Fruit fly (Drosophila melanogaster) whole organism, embryonic: Measurements from ENCODE around the gene CG7367.

ENCODE experiments used
- CG10431 ChIP-seq: fragments of 200-800 bp; sonication (Bioruptor generic); optimal IDR thresholded peaks from 3 replicates; lab custom pipeline; 2018; ENCODE audit warnings: missing biosample characterization, mild to moderate bottlenecking, missing genetic modification characterization
- CG10462 ChIP-seq: fragments of 200-800 bp; sonication (Bioruptor generic); optimal IDR thresholded peaks from 2 replicates; lab custom pipeline; 2016; ENCODE audit warnings: missing biosample characterization, missing genetic modification characterization
- CG12155 ChIP-seq: fragments of 200-800 bp; sonication (Bioruptor generic); optimal IDR thresholded peaks from 3 replicates; lab custom pipeline; 2016; ENCODE audit warnings: missing biosample characterization, missing genetic modification characterization
- CG12236 ChIP-seq: fragments of 200-800 bp; sonication (Bioruptor generic); optimal IDR thresholded peaks from 2 replicates; lab custom pipeline; 2016; ENCODE audit warnings: missing biosample characterization, missing genetic modification characterization
- CG12659 ChIP-seq: fragments of 200-800 bp; sonication (Bioruptor generic); optimal IDR thresholded peaks from 3 replicates; lab custom pipeline; 2017; ENCODE audit warnings: mild to moderate bottlenecking, missing biosample characterization, missing genetic modification reagents, missing genetic modification characterization
- CG15269 ChIP-seq: fragments of 200-800 bp; sonication (Bioruptor generic); optimal IDR thresholded peaks from 2 replicates; lab custom pipeline; 2018; ENCODE audit warnings: missing biosample characterization, mild to moderate bottlenecking, missing genetic modification characterization, moderate library complexity
- CG15696 ChIP-seq: fragments of 200-800 bp; sonication (Bioruptor generic); optimal IDR thresholded peaks from 2 replicates; lab custom pipeline; 2019; ENCODE audit warnings: missing biosample characterization, mild to moderate bottlenecking, missing genetic modification characterization, moderate library complexity
- CG18476 ChIP-seq: fragments of 200-800 bp; sonication (Bioruptor generic); optimal IDR thresholded peaks from 2 replicates; lab custom pipeline; 2016; ENCODE audit warnings: missing biosample characterization, mild to moderate bottlenecking, missing genetic modification characterization
- CG2120 ChIP-seq: fragments of 200-800 bp; sonication (Bioruptor generic); optimal IDR thresholded peaks from 3 replicates; lab custom pipeline; 2016; ENCODE audit warnings: missing biosample characterization, missing genetic modification characterization
- CG3407 ChIP-seq: fragments of 200-800 bp; sonication (Bioruptor generic); optimal IDR thresholded peaks from 2 replicates; lab custom pipeline; 2018; ENCODE audit warnings: missing biosample characterization, mild to moderate bottlenecking, missing genetic modification characterization
- CG42726 ChIP-seq: fragments of 200-800 bp; sonication (Bioruptor generic); IDR thresholded peaks from 2 replicates; pipeline ENCODE4 v1.3.6; 2022; ENCODE audit warnings: missing biosample characterization, missing genetic modification characterization; ENCODE audit not compliant: partially characterized antibody
- CG4820 ChIP-seq: fragments of 200-800 bp; sonication (Bioruptor generic); optimal IDR thresholded peaks from 3 replicates; lab custom pipeline; 2016; ENCODE audit warnings: missing biosample characterization, missing genetic modification characterization
- CG6175 ChIP-seq: fragments of 200-800 bp; sonication (Bioruptor generic); IDR thresholded peaks from 3 replicates; pipeline ENCODE4 v1.3.6; 2022; ENCODE audit warnings: missing biosample characterization, missing genetic modification characterization
- CG6272 ChIP-seq: fragments of 200-800 bp; sonication (Bioruptor generic); IDR thresholded peaks from 2 replicates; pipeline ENCODE4 v1.3.6; 2022; ENCODE audit warnings: missing biosample characterization, missing genetic modification characterization
- CG6689 ChIP-seq: fragments of 200-800 bp; sonication (Bioruptor generic); IDR thresholded peaks from 2 replicates; pipeline ENCODE4 v1.3.6; 2022; ENCODE audit warnings: missing biosample characterization, missing genetic modification characterization
- CG8388 ChIP-seq: fragments of 200-800 bp; sonication (Bioruptor generic); optimal IDR thresholded peaks from 2 replicates; lab custom pipeline; 2019; ENCODE audit warnings: missing biosample characterization, mild to moderate bottlenecking, missing genetic modification characterization, moderate library complexity
- CG8924 ChIP-seq: fragments of 200-800 bp; optimal IDR thresholded peaks from 3 replicates; lab custom pipeline; 2019; ENCODE audit warnings: missing biosample characterization, mild to moderate bottlenecking, missing genetic modification characterization, moderate library complexity
- CHES-1-like ChIP-seq: fragments of 200-800 bp; sonication (Bioruptor generic); optimal IDR thresholded peaks from 2 replicates; lab custom pipeline; 2016; ENCODE audit warnings: missing biosample characterization, missing genetic modification characterization
- Camta ChIP-seq: fragments of 200-800 bp; sonication (Bioruptor generic); optimal IDR thresholded peaks from 2 replicates; lab custom pipeline; 2016; ENCODE audit warnings: missing biosample characterization, missing genetic modification characterization
- Dll ChIP-seq: fragments of 200-800 bp; sonication (Bioruptor generic); IDR thresholded peaks from 4 replicates; pipeline ENCODE4 v1.3.6; 2022; ENCODE audit warnings: missing biosample characterization, missing genetic modification characterization; ENCODE audit not compliant: partially characterized antibody
- Eip74EF ChIP-seq, 2 experiments: fragments of 200-800 bp in 1 of 2; fragments of >200 bp in 1 of 2; sonication (Bioruptor generic) in 1 of 2; optimal IDR thresholded peaks; 2 replicates each; lab custom pipeline; 2017 to 2019; ENCODE audit warnings: missing biosample characterization in 2 of 2, missing genetic modification characterization in 2 of 2, mild to moderate bottlenecking in 1 of 2, moderate library complexity in 1 of 2
- Gsc ChIP-seq: fragments of 200-800 bp; sonication (Bioruptor generic); IDR thresholded peaks from 2 replicates; pipeline ENCODE4 v1.3.6; 2022; ENCODE audit warnings: missing biosample characterization, missing genetic modification characterization
- Hr78 ChIP-seq, 2 experiments: fragments of 200-800 bp in 1 of 2; fragments of >200 bp in 1 of 2; sonication (Bioruptor generic) in 1 of 2; optimal IDR thresholded peaks; 2 replicates each; lab custom pipeline; 2017 to 2019; ENCODE audit warnings: missing biosample characterization in 2 of 2, missing genetic modification characterization in 2 of 2, mild to moderate bottlenecking in 1 of 2, moderate library complexity in 1 of 2
- Mad ChIP-seq: fragments of 200-800 bp; sonication (Bioruptor generic); optimal IDR thresholded peaks from 2 replicates; lab custom pipeline; 2016; ENCODE audit warnings: missing biosample characterization, missing genetic modification characterization
- Mes4 ChIP-seq: fragments of 200-800 bp; sonication (Bioruptor generic); optimal IDR thresholded peaks from 2 replicates; lab custom pipeline; 2016; ENCODE audit warnings: missing biosample characterization, missing genetic modification characterization
- Nf-YB ChIP-seq: fragments of 200-800 bp; sonication (Bioruptor generic); optimal IDR thresholded peaks from 3 replicates; lab custom pipeline; 2019; ENCODE audit warnings: missing biosample characterization, mild to moderate bottlenecking, missing genetic modification characterization, moderate library complexity
- NfI ChIP-seq: fragments of 200-800 bp; sonication (Bioruptor generic); optimal IDR thresholded peaks from 3 replicates; lab custom pipeline; 2018; ENCODE audit warnings: missing biosample characterization, mild to moderate bottlenecking, missing genetic modification characterization, moderate library complexity
- Optix ChIP-seq: fragments of 200-800 bp; sonication (Bioruptor generic); IDR thresholded peaks from 3 replicates; pipeline ENCODE4 v1.3.6; 2022; ENCODE audit warnings: missing biosample characterization, missing genetic modification characterization
- Side ChIP-seq: fragments of 200-800 bp; sonication (Bioruptor generic); optimal IDR thresholded peaks from 2 replicates; lab custom pipeline; 2016; ENCODE audit warnings: missing biosample characterization, missing genetic modification characterization
- ac ChIP-seq: fragments of 200-800 bp; sonication (Bioruptor generic); optimal IDR thresholded peaks from 3 replicates; lab custom pipeline; 2017; ENCODE audit warnings: missing biosample characterization, mild to moderate bottlenecking, missing genetic modification characterization
- ap ChIP-seq: fragments of 200-800 bp; sonication (Bioruptor generic); IDR thresholded peaks from 2 replicates; pipeline ENCODE4 v1.3.6; 2022; ENCODE audit warnings: missing biosample characterization, missing genetic modification characterization
- ase ChIP-seq: fragments of 200-800 bp; sonication (Bioruptor generic); IDR thresholded peaks from 3 replicates; pipeline ENCODE4 v1.3.6; 2022; ENCODE audit warnings: missing biosample characterization, missing genetic modification characterization
- croc ChIP-seq: fragments of 200-800 bp; sonication (Bioruptor generic); conservative IDR thresholded peaks from 3 replicates; pipeline ENCODE4 v1.3.6; 2022; ENCODE audit warnings: missing biosample characterization, missing genetic modification characterization
- da ChIP-seq: fragments of 200-800 bp; sonication (Bioruptor generic); optimal IDR thresholded peaks from 2 replicates; lab custom pipeline; 2016; ENCODE audit warnings: missing biosample characterization, missing genetic modification characterization
- eyg ChIP-seq: fragments of 200-800 bp; sonication (Bioruptor generic); optimal IDR thresholded peaks from 3 replicates; lab custom pipeline; 2016; ENCODE audit warnings: missing biosample characterization, missing genetic modification characterization
- gfzf ChIP-seq: fragments of 200-800 bp; sonication (Bioruptor generic); optimal IDR thresholded peaks from 2 replicates; lab custom pipeline; 2016; ENCODE audit warnings: missing biosample characterization, mild to moderate bottlenecking, missing genetic modification characterization, moderate library complexity
- gsb ChIP-seq: fragments of 200-800 bp; sonication (Bioruptor generic); IDR thresholded peaks from 2 replicates; pipeline ENCODE4 v1.3.6; 2022; ENCODE audit warnings: missing biosample characterization, missing genetic modification characterization
- hbn ChIP-seq: fragments of 200-800 bp; sonication (Bioruptor generic); IDR thresholded peaks from 2 replicates; pipeline ENCODE4 v1.3.6; 2022; ENCODE audit warnings: missing biosample characterization, missing genetic modification characterization; ENCODE audit not compliant: partially characterized antibody
- lab ChIP-seq: fragments of 200-800 bp; sonication (Bioruptor generic); optimal IDR thresholded peaks from 3 replicates; lab custom pipeline; 2017; ENCODE audit warnings: missing biosample characterization, missing genetic modification characterization, mild to moderate bottlenecking, moderate library complexity, missing genetic modification reagents
- oc ChIP-seq: fragments of 200-800 bp; sonication (Bioruptor generic); optimal IDR thresholded peaks from 2 replicates; lab custom pipeline; 2018; ENCODE audit warnings: missing biosample characterization, mild to moderate bottlenecking, missing genetic modification characterization, moderate library complexity
- pfk ChIP-seq: fragments of 200-800 bp; sonication (Bioruptor generic); optimal IDR thresholded peaks from 2 replicates; lab custom pipeline; 2018; ENCODE audit warnings: missing biosample characterization, mild to moderate bottlenecking, missing genetic modification characterization, moderate library complexity
- prd ChIP-seq, 3 experiments: fragments of >200 bp in 2 of 3; fragments of 200-800 bp in 1 of 3; sonication (Bioruptor generic) in 1 of 3; optimal IDR thresholded peaks in 2 of 3; IDR thresholded peaks in 1 of 3; 2 replicates in 2 of 3; 3 replicates in 1 of 3; pipeline versions ENCODE4 v1.3.6 to Lab custom; 2017 to 2022; ENCODE audit warnings: missing biosample characterization in 1 of 3, missing genetic modification characterization in 1 of 3
- psq ChIP-seq: fragments of 200-800 bp; sonication (Bioruptor generic); optimal IDR thresholded peaks from 2 replicates; lab custom pipeline; 2017; ENCODE audit warnings: missing biosample characterization, missing genetic modification characterization
- sima ChIP-seq: fragments of 200-800 bp; sonication (Bioruptor generic); optimal IDR thresholded peaks from 2 replicates; lab custom pipeline; 2016; ENCODE audit warnings: missing biosample characterization, missing genetic modification characterization
- sob ChIP-seq: fragments of 200-800 bp; sonication (Bioruptor generic); IDR thresholded peaks from 2 replicates; pipeline ENCODE4 v1.3.6; 2022; ENCODE audit warnings: missing biosample characterization, missing genetic modification characterization
- stwl ChIP-seq: fragments of 200-800 bp; sonication (Bioruptor generic); optimal IDR thresholded peaks from 3 replicates; lab custom pipeline; 2018; ENCODE audit warnings: missing biosample characterization, mild to moderate bottlenecking, missing genetic modification characterization, moderate library complexity
- vvl ChIP-seq: fragments of 200-800 bp; sonication (Bioruptor generic); IDR thresholded peaks from 2 replicates; pipeline ENCODE4 v1.3.6; 2022; ENCODE audit warnings: missing biosample characterization, missing genetic modification characterization
- zen2 ChIP-seq: fragments of 200-800 bp; sonication (Bioruptor generic); IDR thresholded peaks from 3 replicates; pipeline ENCODE4 v1.3.6; 2022; ENCODE audit warnings: missing biosample characterization, missing genetic modification characterization; ENCODE audit not compliant: partially characterized antibody
- zfh2 ChIP-seq: fragments of 200-800 bp; sonication (Bioruptor generic); optimal IDR thresholded peaks from 2 replicates; lab custom pipeline; 2016; ENCODE audit warnings: missing biosample characterization, missing genetic modification characterization

Gene CG7367

dm6 chr2L:8034734-8035133, 4.9 kb downstream of the CG7367 start (continued):
- TF ChIP-seq CG6175 (GFP tag; lab: Robert Waterston, UW) (no peak), CG12236 (GFP tag; lab: Kevin White, UChicago) (no peak), Optix (0 out of 3 replicates have a peak, but pooled peaks have one; percentile 13), zfh2 (GFP tag; lab: Kevin White, UChicago) (no peak), gsb (GFP tag; lab: Robert Waterston, UW) (no peak), sob (peak; percentile 27; the same call in 1 of the 2 replicates), Hr78 (GFP tag; optimal IDR thresholded peaks at IDR 0.05; lab: Kevin White, UChicago) (no peak), Mes4 (GFP tag; lab: Kevin White, UChicago) (no peak), CG10462 (GFP tag; lab: Kevin White, UChicago) (peak; percentile 2), Camta (GFP tag; lab: Kevin White, UChicago) (peak; percentile 48), CG18476 (peak; percentile 23), Nf-YB (GFP tag; lab: Kevin White, UChicago) (peak; percentile 15), CG10431 (no peak), sima (GFP tag; lab: Kevin White, UChicago) (no peak), eyg (GFP tag; lab: Kevin White, UChicago) (peak; percentile 20), ap (GFP tag; lab: Robert Waterston, UW) (peak; percentile 54; the same call in 1 of the 2 replicates), ase (GFP tag; lab: Robert Waterston, UW) (peak; percentile 26; the same call in 1 of the 3 replicates), Gsc (GFP tag; lab: Robert Waterston, UW) (no peak), croc (0 out of 3 replicates have a peak, but pooled peaks have one; percentile 13), oc (tag; lab: Kevin White, UChicago) (no peak), gfzf (GFP tag; lab: Kevin White, UChicago) (no peak), vvl (GFP tag; lab: Robert Waterston, UW) (peak; percentile 73), CG15696 (tag; lab: Kevin White, UChicago) (peak; percentile 36), Mad (GFP tag; lab: Kevin White, UChicago) (no peak), zen2 (GFP tag; lab: Robert Waterston, UW) (no peak), CG3407 (GFP tag; lab: Kevin White, UChicago) (peak; percentile 30), CG4820 (GFP tag; lab: Kevin White, UChicago) (no peak), CG8388 (peak; percentile 54), CG15269 (tag; lab: Kevin White, UChicago) (peak; percentile 71), Dll (no peak), prd (optimal IDR thresholded peaks at IDR 0.05; lab: Kevin White, UChicago) (no peak), prd (GFP tag; IDR thresholded peaks at IDR 0.05; lab: Robert Waterston, UW) (peak; percentile 74; the same call in 2 of the 3 replicates), hbn (GFP tag; lab: Robert Waterston, UW) (no peak), pfk (GFP tag; lab: Kevin White, UChicago) (no peak), Eip74EF (GFP tag; optimal IDR thresholded peaks at IDR 0.05; lab: Kevin White, UChicago) (peak in 1 of 2 experiments; percentile 49), stwl (tag; lab: Kevin White, UChicago) (no peak), CG12155 (GFP tag; lab: Kevin White, UChicago) (peak; percentile 21), CG6272 (GFP tag; lab: Robert Waterston, UW) (no peak), CG12659 (GFP tag; lab: Kevin White, UChicago) (peak; percentile 42), CHES-1-like (GFP tag; lab: Kevin White, UChicago) (no peak), ac (no peak), Side (GFP tag; lab: Kevin White, UChicago) (peak; percentile 41), NfI (GFP tag; lab: Kevin White, UChicago) (peak; percentile 32), psq (no peak), lab (GFP tag; lab: Kevin White, UChicago) (peak; percentile 83), CG2120 (GFP tag; lab: Kevin White, UChicago) (peak; percentile 61), CG6689 (peak; percentile 61; the same call in 1 of the 2 replicates), CG8924 (tag; lab: Kevin White, UChicago) (peak; percentile 66), da (GFP tag; lab: Kevin White, UChicago) (no peak), CG42726 (no peak)
